Worm (Caenorhabditis elegans): ENCODE measurements around the gene rcs-1.

ce11 chrX:8869112-8869675 is 40.9 kb upstream of the rcs-1 start, which contains the start of the genes ubc-22 and ubc-21:
- TF ChIP-seq B0310.2 (tag; optimal IDR thresholded peaks at IDR 0.05) (no peak), ama-1 (optimal IDR thresholded peaks at IDR 0.05) (no peak), pes-1 (GFP tag; IDR thresholded peaks at IDR 0.05) (no peak)

Measured in whole organism, early embryonic.